Fruit fly (Drosophila melanogaster) whole organism, wandering third instar larva: ENCODE results near the gene CG34171.
A peak's percentile ranks its signal among the peaks of the same experiment; 100 is the strongest.

ENCODE experiments used
- Abd-B ChIP-seq: fragments of >200 bp; optimal IDR thresholded peaks from 2 replicates; lab custom pipeline; 2017; ENCODE audit warnings: missing biosample characterization, missing genetic modification characterization
- CG32264 ChIP-seq: fragments of 200-800 bp; sonication (Bioruptor generic); optimal IDR thresholded peaks from 2 replicates; lab custom pipeline; 2016; ENCODE audit warnings: missing biosample characterization, missing genetic modification characterization
- CG9705 ChIP-seq: fragments of 200-800 bp; sonication (Bioruptor generic); optimal IDR thresholded peaks from 2 replicates; lab custom pipeline; 2018; ENCODE audit warnings: missing biosample characterization, mild to moderate bottlenecking, missing genetic modification characterization
- CrebA ChIP-seq: fragments of 200-800 bp; sonication (Bioruptor generic); optimal IDR thresholded peaks from 2 replicates; lab custom pipeline; 2016; ENCODE audit warnings: missing biosample characterization, mild to moderate bottlenecking, missing genetic modification characterization, borderline replicate concordance
- Dfd ChIP-seq: fragments of >200 bp; optimal IDR thresholded peaks from 2 replicates; lab custom pipeline; 2017; ENCODE audit warnings: missing biosample characterization, missing genetic modification characterization
- Dif ChIP-seq: fragments of 200-275, 200-300 bp; sonication (Bioruptor generic); optimal IDR thresholded peaks from 2 replicates; lab custom pipeline; 2018; ENCODE audit warnings: missing biosample characterization, missing genetic modification characterization; ENCODE audit not compliant: partially characterized antibody
- GATAd ChIP-seq: sonication (Bioruptor generic); optimal IDR thresholded peaks from 2 replicates; lab custom pipeline; 2016; ENCODE audit warnings: missing biosample characterization, missing genetic modification characterization
- HLH106 ChIP-seq: fragments of 200-800 bp; optimal IDR thresholded peaks from 3 replicates; lab custom pipeline; 2019; ENCODE audit warnings: missing biosample characterization, mild to moderate bottlenecking, missing genetic modification characterization, moderate library complexity
- Hnf4 ChIP-seq: fragments of 200-800 bp; sonication (Bioruptor generic); optimal IDR thresholded peaks from 2 replicates; lab custom pipeline; 2016; ENCODE audit warnings: missing biosample characterization, mild to moderate bottlenecking, missing genetic modification characterization
- Hr78 ChIP-seq: fragments of >200 bp; optimal IDR thresholded peaks from 2 replicates; lab custom pipeline; 2017; ENCODE audit warnings: missing biosample characterization, missing genetic modification characterization
- Jra ChIP-seq: sonication (Bioruptor generic); optimal IDR thresholded peaks from 2 replicates; lab custom pipeline; 2016; ENCODE audit warnings: missing biosample characterization, missing genetic modification characterization
- Mio ChIP-seq: sonication (Bioruptor generic); optimal IDR thresholded peaks from 2 replicates; lab custom pipeline; 2016; ENCODE audit warnings: missing biosample characterization, missing genetic modification characterization
- Myc ChIP-seq: fragments of >200 bp; optimal IDR thresholded peaks from 2 replicates; lab custom pipeline; 2017
- Rel ChIP-seq, 2 experiments: fragments of 200-800 bp; sonication (Bioruptor generic) in 1 of 2; optimal IDR thresholded peaks; 2 replicates in 1 of 2; 3 replicates in 1 of 2; lab custom pipeline; 2016 to 2019; ENCODE audit warnings: mild to moderate bottlenecking in 2 of 2, missing biosample characterization in 2 of 2, missing genetic modification characterization in 2 of 2, moderate library complexity in 1 of 2
- Sp1 ChIP-seq: fragments of 200-800 bp; sonication (Bioruptor generic); optimal IDR thresholded peaks from 3 replicates; lab custom pipeline; 2019; ENCODE audit warnings: missing biosample characterization, mild to moderate bottlenecking, missing genetic modification characterization, moderate library complexity
- Vsx2 ChIP-seq: fragments of 200-300, 225-300 bp; sonication (Bioruptor generic); optimal IDR thresholded peaks from 2 replicates; lab custom pipeline; 2018; ENCODE audit warnings: missing biosample characterization, missing genetic modification characterization; ENCODE audit not compliant: partially characterized antibody
- br ChIP-seq: fragments of 200-800 bp; sonication (Bioruptor generic); optimal IDR thresholded peaks from 2 replicates; lab custom pipeline; 2016; ENCODE audit warnings: missing biosample characterization, missing genetic modification characterization
- brk ChIP-seq: fragments of 200-800 bp; sonication (Bioruptor generic); optimal IDR thresholded peaks from 2 replicates; lab custom pipeline; 2016; ENCODE audit warnings: missing biosample characterization, mild to moderate bottlenecking, missing genetic modification characterization
- dl ChIP-seq, 2 experiments: fragments of 175-275, 200-275 bp in 1 of 2; fragments of 200-275 bp in 1 of 2; sonication (Bioruptor generic); optimal IDR thresholded peaks; lab custom pipeline; 2018; ENCODE audit warnings: mild to moderate bottlenecking in 2 of 2, missing biosample characterization in 2 of 2, missing genetic modification characterization in 2 of 2, moderate library complexity in 2 of 2; ENCODE audit not compliant: partially characterized antibody in 2 of 2, insufficient read depth in 1 of 2
- dmrt93B ChIP-seq: fragments of 200-800 bp; sonication (Bioruptor generic); optimal IDR thresholded peaks from 2 replicates; lab custom pipeline; 2018; ENCODE audit warnings: missing biosample characterization, mild to moderate bottlenecking, missing genetic modification characterization
- ey ChIP-seq: fragments of 200-800 bp; sonication (Bioruptor generic); optimal IDR thresholded peaks from 2 replicates; lab custom pipeline; 2016; ENCODE audit warnings: missing biosample characterization, missing genetic modification characterization
- foxo ChIP-seq, 2 experiments: fragments of 200-800 bp; sonication (Bioruptor generic); optimal IDR thresholded peaks; 2 replicates in 1 of 2; 3 replicates in 1 of 2; lab custom pipeline; 2016 to 2017; ENCODE audit warnings: missing biosample characterization in 2 of 2, missing genetic modification characterization in 2 of 2
- fru ChIP-seq: fragments of 200-800 bp; sonication (Bioruptor generic); optimal IDR thresholded peaks from 3 replicates; lab custom pipeline; 2016; ENCODE audit warnings: missing biosample characterization, mild to moderate bottlenecking, missing genetic modification characterization
- h ChIP-seq: fragments of 200-800 bp; sonication (Bioruptor generic); optimal IDR thresholded peaks from 3 replicates; lab custom pipeline; 2016; ENCODE audit warnings: missing biosample characterization, mild to moderate bottlenecking, missing genetic modification characterization
- jim ChIP-seq: fragments of 175-275, 200-325 bp; sonication (Bioruptor generic); optimal IDR thresholded peaks from 2 replicates; lab custom pipeline; 2016; ENCODE audit warnings: missing biosample characterization, mild to moderate bottlenecking, missing genetic modification characterization
- pan ChIP-seq: fragments of >200 bp; optimal IDR thresholded peaks from 2 replicates; lab custom pipeline; 2017
- psq ChIP-seq: fragments of 200-800 bp; sonication (Bioruptor generic); optimal IDR thresholded peaks from 3 replicates; lab custom pipeline; 2017; ENCODE audit warnings: missing biosample characterization, mild to moderate bottlenecking, missing genetic modification characterization, moderate library complexity
- rgr ChIP-seq: fragments of 200-800 bp; sonication (Bioruptor generic); optimal IDR thresholded peaks from 3 replicates; lab custom pipeline; 2016; ENCODE audit warnings: missing biosample characterization, mild to moderate bottlenecking, missing genetic modification characterization
- sage ChIP-seq: fragments of 200-800 bp; sonication (Bioruptor generic); optimal IDR thresholded peaks from 2 replicates; lab custom pipeline; 2016; ENCODE audit warnings: missing biosample characterization, mild to moderate bottlenecking, missing genetic modification characterization
- sv ChIP-seq: fragments of 200-800 bp; sonication (Bioruptor generic); optimal IDR thresholded peaks from 3 replicates; lab custom pipeline; 2016; ENCODE audit warnings: missing biosample characterization, missing genetic modification characterization
- tai ChIP-seq: sonication (Bioruptor generic); optimal IDR thresholded peaks from 2 replicates; lab custom pipeline; 2016; ENCODE audit warnings: missing biosample characterization, missing genetic modification characterization
- woc ChIP-seq: sonication (Bioruptor generic); optimal IDR thresholded peaks from 2 replicates; lab custom pipeline; 2016; ENCODE audit warnings: missing biosample characterization, mild to moderate bottlenecking, missing genetic modification characterization

The CG34171 gene

dm6 chr2L:18378291-18378690, at the start of gene CG34171:
Gene CG34171 (plus strand): TSS chr2L:18378591.
- TF ChIP-seq sage (GFP tag; lab: Kevin White, UChicago) = no peak

DNA sequence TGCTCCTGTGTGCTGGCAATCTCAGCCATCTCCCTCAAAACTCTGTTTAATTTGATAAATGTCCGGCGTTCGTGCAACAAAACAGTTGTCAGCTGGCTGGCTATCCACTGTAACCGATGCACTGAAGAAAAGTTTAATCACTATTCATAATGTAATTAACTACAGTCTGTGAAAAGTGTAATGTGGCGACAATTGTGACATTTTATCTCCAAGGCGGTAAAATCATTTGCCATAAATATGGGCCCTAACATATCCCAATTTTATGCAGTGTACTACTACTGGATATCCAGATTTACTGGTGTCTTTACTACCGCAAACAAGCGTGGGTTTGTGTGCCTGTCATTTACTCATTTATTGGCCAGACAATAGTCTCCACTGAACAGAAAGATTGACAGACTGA, 49.7 kb upstream of the CG34171 start:
- TF ChIP-seq woc (GFP tag; lab: Kevin White, UChicago) = no peak
- TF ChIP-seq ey (GFP tag; lab: Kevin White, UChicago) = peak; percentile 13
- TF ChIP-seq fru (GFP tag; lab: Kevin White, UChicago) = peak; percentile 30
- TF ChIP-seq rgr (GFP tag; lab: Kevin White, UChicago) = peak; percentile 11
- peak in 1 of 2 experiments; percentile 35 for TF ChIP-seq foxo (GFP tag; optimal IDR thresholded peaks at IDR 0.05; lab: Kevin White, UChicago)
- TF ChIP-seq GATAd (GFP tag; lab: Kevin White, UChicago) = no peak
- peak; percentile 2 for TF ChIP-seq br (GFP tag; lab: Kevin White, UChicago)

- TF ChIP-seq Dfd (GFP tag; lab: Kevin White, UChicago) = no peak
- no peak for TF ChIP-seq Sp1
- no peak for TF ChIP-seq h (GFP tag; lab: Kevin White, UChicago)
- no peak for TF ChIP-seq tai
- TF ChIP-seq GATAd (GFP tag; lab: Kevin White, UChicago) = no peak
- no peak for TF ChIP-seq sv (GFP tag; lab: Kevin White, UChicago)
- no peak for TF ChIP-seq Rel (GFP tag; optimal IDR thresholded peaks at IDR 0.05; lab: Kevin White, UChicago)
- no peak for TF ChIP-seq Rel (tag; optimal IDR thresholded peaks at IDR 0.05; lab: Kevin White, UChicago)
- TF ChIP-seq Jra (GFP tag; lab: Kevin White, UChicago) = no peak
- TF ChIP-seq pan (lab: Kevin White, UChicago) = no peak
- TF ChIP-seq CG32264 = no peak
- TF ChIP-seq Dif (GFP tag; lab: Kevin White, UChicago) = no peak
- TF ChIP-seq ey (GFP tag; lab: Kevin White, UChicago) = no peak
- no peak for TF ChIP-seq Mio (GFP tag; lab: Kevin White, UChicago)
- TF ChIP-seq HLH106 (tag; lab: Kevin White, UChicago) = no peak
Observed at dm6 chr2L:18331612-18332011, 46.8 kb upstream of the CG34171 start.

dm6 chr2L:18333831-18334437, 44.5 kb upstream of the CG34171 start:
- TF ChIP-seq Dfd (GFP tag; lab: Kevin White, UChicago) (no peak), Dif (GFP tag; lab: Kevin White, UChicago) (no peak), dmrt93B (GFP tag; lab: Kevin White, UChicago) (no peak), CG9705 (no peak), Abd-B (GFP tag; lab: Kevin White, UChicago) (no peak)

- TF ChIP-seq ey (GFP tag; lab: Kevin White, UChicago) = no peak
- TF ChIP-seq Abd-B (GFP tag; lab: Kevin White, UChicago) = no peak
- TF ChIP-seq brk = no peak
- no peak for TF ChIP-seq sage (GFP tag; lab: Kevin White, UChicago)
- TF ChIP-seq CG32264 = no peak
- TF ChIP-seq Myc = no peak
- TF ChIP-seq Hnf4 = no peak
Observed at dm6 chr2L:18335641-18336040, 42.8 kb upstream of the CG34171 start.

DNA sequence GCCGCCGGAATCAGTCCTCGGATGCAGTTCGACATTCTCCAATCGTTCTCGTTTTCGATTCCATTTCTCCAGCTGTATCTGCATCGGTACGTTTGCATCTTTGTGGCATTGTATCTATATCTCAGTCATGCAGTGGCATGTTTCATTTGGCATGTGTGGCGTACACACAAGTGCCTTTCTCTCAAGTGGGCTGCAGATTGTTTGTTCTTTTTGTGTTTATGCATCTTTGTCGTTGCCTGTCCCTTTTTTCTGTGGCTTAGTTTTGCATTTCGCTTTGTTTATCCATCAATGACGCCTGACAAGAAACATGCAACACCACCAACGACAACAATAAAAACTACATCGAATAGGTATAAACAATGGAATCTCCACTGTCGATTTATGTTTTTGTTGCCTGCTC, 41.9 kb upstream of the CG34171 start:
- TF ChIP-seq Rel (GFP tag; optimal IDR thresholded peaks at IDR 0.05; lab: Kevin White, UChicago) = no peak
- TF ChIP-seq Rel (tag; optimal IDR thresholded peaks at IDR 0.05; lab: Kevin White, UChicago) = no peak
- TF ChIP-seq CG32264 = no peak
- no peak for TF ChIP-seq rgr (GFP tag; lab: Kevin White, UChicago)
- TF ChIP-seq dl (GFP tag; optimal IDR thresholded peaks at IDR 0.05; lab: Kevin White, UChicago; ENCODE audit: insufficient read depth in 1 of 2, partially characterized antibody in 2 of 2) = no peak
- no peak for TF ChIP-seq CrebA
- no peak for TF ChIP-seq Dfd (GFP tag; lab: Kevin White, UChicago)
- TF ChIP-seq Vsx2 (GFP tag; lab: Kevin White, UChicago) = no peak
- no peak for TF ChIP-seq jim (GFP tag; lab: Kevin White, UChicago)
- TF ChIP-seq GATAd (GFP tag; lab: Kevin White, UChicago) = no peak
- no peak for TF ChIP-seq psq (GFP tag; lab: Kevin White, UChicago)
- no peak for TF ChIP-seq Hr78 (GFP tag; lab: Kevin White, UChicago)
- TF ChIP-seq tai = no peak
